Fruit fly (Drosophila melanogaster): ENCODE measurements around the gene CG32751.

The CG32751 gene

dm6 chrX:6219845-6220345 is 21.4 kb upstream of the CG32751 start, which contains the start of gene Efr:
Gene Efr (plus strand): TSS chrX:6219957.
- TF ChIP-seq tj (GFP tag; optimal IDR thresholded peaks at IDR 0.05), result no peak
- TF ChIP-seq CG1620 (GFP tag; optimal IDR thresholded peaks at IDR 0.05), result no peak
- TF ChIP-seq bab1 (GFP tag; optimal IDR thresholded peaks at IDR 0.05), result peak; percentile 70
- peak; percentile 73 for TF ChIP-seq pad (GFP tag; optimal IDR thresholded peaks at IDR 0.05)
- peak; percentile 85 for TF ChIP-seq ovo (GFP tag; optimal IDR thresholded peaks at IDR 0.05)
- TF ChIP-seq cic (GFP tag; optimal IDR thresholded peaks at IDR 0.05), result peak; percentile 64
- peak; percentile 10 for TF ChIP-seq CG14711 (tag; optimal IDR thresholded peaks at IDR 0.05)
- TF ChIP-seq Mnt (GFP tag; optimal IDR thresholded peaks at IDR 0.05), result peak; percentile 76

DNA sequence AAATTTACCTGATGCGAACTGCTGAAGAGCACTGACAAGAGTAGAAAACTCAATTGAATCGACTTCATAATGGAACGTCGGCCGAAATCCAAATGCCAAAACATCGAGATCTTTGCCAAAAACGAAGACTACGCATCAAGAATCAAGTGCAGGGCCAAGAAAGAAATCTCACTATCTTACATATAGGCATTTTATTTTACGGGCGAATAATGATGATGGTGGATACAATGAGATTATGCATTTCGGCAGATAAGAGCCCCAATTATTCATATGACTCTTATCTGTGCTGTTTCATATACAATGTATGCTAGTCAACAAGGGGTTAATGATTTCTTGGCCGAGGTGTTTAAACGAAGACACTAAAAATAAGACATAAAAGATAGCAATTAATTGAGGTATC is 20.8 kb upstream of the CG32751 start, which contains the start of gene Btnd:
Gene Btnd (minus strand): TSS at position 101 of the 400 bp plus-strand sequence.
- no peak for TF ChIP-seq cic (GFP tag; optimal IDR thresholded peaks at IDR 0.05)

DNA sequence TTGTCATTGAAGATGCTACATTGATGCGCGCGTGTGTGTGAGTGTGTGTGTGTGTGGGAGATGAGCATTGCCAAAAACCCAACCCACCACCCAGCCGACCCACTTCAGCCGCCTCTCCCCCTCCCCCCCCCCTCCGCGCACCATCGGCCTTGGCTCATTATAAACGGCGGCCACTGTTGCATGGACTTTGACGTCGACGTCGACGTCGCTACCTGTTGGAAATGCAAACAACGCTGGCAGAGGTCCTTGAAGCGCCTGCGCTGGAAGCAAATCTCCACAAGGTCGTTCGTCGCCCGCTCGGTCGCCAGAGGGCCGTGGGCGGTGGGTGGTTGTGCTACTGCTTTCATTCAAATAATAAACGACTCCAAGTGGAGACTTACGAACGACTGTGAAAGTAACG is 18.2 kb upstream of the CG32751 start:
- TF ChIP-seq Hr96 (GFP tag; optimal IDR thresholded peaks at IDR 0.05) (no peak), CG1620 (GFP tag; optimal IDR thresholded peaks at IDR 0.05) (no peak), cic (GFP tag; optimal IDR thresholded peaks at IDR 0.05) (no peak), ovo (GFP tag; optimal IDR thresholded peaks at IDR 0.05) (no peak), cnc (optimal IDR thresholded peaks at IDR 0.05) (no peak), CG14711 (tag; optimal IDR thresholded peaks at IDR 0.05) (no peak), bab1 (GFP tag; optimal IDR thresholded peaks at IDR 0.05) (no peak), CG11617 (GFP tag; optimal IDR thresholded peaks at IDR 0.05) (no peak), toe (GFP tag; optimal IDR thresholded peaks at IDR 0.05) (no peak), tj (GFP tag; optimal IDR thresholded peaks at IDR 0.05) (no peak), Mnt (GFP tag; optimal IDR thresholded peaks at IDR 0.05) (no peak), Clk (GFP tag; optimal IDR thresholded peaks at IDR 0.05) (no peak), pad (GFP tag; optimal IDR thresholded peaks at IDR 0.05) (no peak), Crg-1 (GFP tag; optimal IDR thresholded peaks at IDR 0.05) (no peak)

dm6 chrX:6205099-6205498 is 6.6 kb upstream of the CG32751 start:
- no peak for TF ChIP-seq CG5204 (GFP tag; optimal IDR thresholded peaks at IDR 0.05)
- TF ChIP-seq bab1 (GFP tag; optimal IDR thresholded peaks at IDR 0.05), result no peak

- TF ChIP-seq kay (GFP tag; ENCODE audit: borderline replicate concordance) (no peak), cnc (optimal IDR thresholded peaks at IDR 0.05) (peak in 1 of 2 experiments; percentile 1)
Observed at dm6 chrX:6202509-6202979, 4.1 kb upstream of the CG32751 start, which contains the start of gene vanin-like. Gene vanin-like (minus strand): TSS chrX:6202559.

dm6 chrX:6201459-6201858 is 3.0 kb upstream of the CG32751 start:
- TF ChIP-seq CG1620 (GFP tag; optimal IDR thresholded peaks at IDR 0.05), result no peak
- TF ChIP-seq kay (GFP tag; ENCODE audit: borderline replicate concordance), result no peak

- TF ChIP-seq CG7101 (tag; optimal IDR thresholded peaks at IDR 0.05), result no peak
- no peak for TF ChIP-seq CG14711 (tag; optimal IDR thresholded peaks at IDR 0.05)
- no peak for TF ChIP-seq Hr96 (GFP tag; optimal IDR thresholded peaks at IDR 0.05)
- TF ChIP-seq CG5204 (GFP tag; optimal IDR thresholded peaks at IDR 0.05), result no peak
- TF ChIP-seq Crg-1 (GFP tag; optimal IDR thresholded peaks at IDR 0.05), result no peak
- TF ChIP-seq toe (GFP tag; optimal IDR thresholded peaks at IDR 0.05), result no peak
- TF ChIP-seq CG11617 (GFP tag; optimal IDR thresholded peaks at IDR 0.05), result no peak
- TF ChIP-seq tj (GFP tag; optimal IDR thresholded peaks at IDR 0.05), result no peak
- no peak for TF ChIP-seq kay (GFP tag; ENCODE audit: borderline replicate concordance)
- no peak for TF ChIP-seq pad (GFP tag; optimal IDR thresholded peaks at IDR 0.05)
- no peak for TF ChIP-seq CG33017 (tag; optimal IDR thresholded peaks at IDR 0.05)
- TF ChIP-seq CG1620 (GFP tag; optimal IDR thresholded peaks at IDR 0.05), result no peak
- no peak for TF ChIP-seq cic (GFP tag; optimal IDR thresholded peaks at IDR 0.05)
- TF ChIP-seq Clk (GFP tag; optimal IDR thresholded peaks at IDR 0.05), result no peak
- no peak for TF ChIP-seq bab1 (GFP tag; optimal IDR thresholded peaks at IDR 0.05)
- no peak for TF ChIP-seq CG12768 (GFP tag; optimal IDR thresholded peaks at IDR 0.05)
- TF ChIP-seq ovo (GFP tag; optimal IDR thresholded peaks at IDR 0.05), result no peak
- TF ChIP-seq Mnt (GFP tag; optimal IDR thresholded peaks at IDR 0.05), result no peak
- no peak for TF ChIP-seq cnc (optimal IDR thresholded peaks at IDR 0.05)
Observed at dm6 chrX:6199791-6200190, 1.3 kb upstream of the CG32751 start, which contains the start of gene CG43090. Gene CG43090 (minus strand): TSS chrX:6199891.

DNA sequence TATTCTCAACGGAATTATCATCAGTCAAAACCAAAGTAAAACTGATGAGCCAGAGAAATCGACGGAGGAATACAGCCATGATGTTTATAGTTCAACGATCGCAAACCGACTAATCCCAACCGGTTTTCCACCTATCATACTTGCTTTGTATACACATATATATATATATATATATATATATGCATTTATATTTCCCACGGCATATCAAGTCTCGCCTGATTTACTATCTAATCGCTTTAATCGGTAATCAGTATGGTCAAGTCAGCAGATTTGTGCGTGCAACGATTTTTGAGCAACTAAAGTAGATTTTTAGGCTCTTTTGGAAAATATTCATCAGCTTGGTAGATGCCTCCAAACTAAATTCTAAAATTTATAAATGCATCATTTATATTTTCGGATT is 2.1 kb downstream of the CG32751 start, which contains the start of gene CG32750:
Gene CG32750 (minus strand): TSS at position 101 of the 400 bp plus-strand sequence.
- no peak for TF ChIP-seq CG11617 (GFP tag; optimal IDR thresholded peaks at IDR 0.05)
- no peak for TF ChIP-seq CG12768 (GFP tag; optimal IDR thresholded peaks at IDR 0.05)
- TF ChIP-seq Crg-1 (GFP tag; optimal IDR thresholded peaks at IDR 0.05), result no peak
- TF ChIP-seq Hr96 (GFP tag; optimal IDR thresholded peaks at IDR 0.05), result no peak
- TF ChIP-seq Clk (GFP tag; optimal IDR thresholded peaks at IDR 0.05), result no peak
- no peak for TF ChIP-seq CG7045 (GFP tag; optimal IDR thresholded peaks at IDR 0.05)
- TF ChIP-seq CG33017 (tag; optimal IDR thresholded peaks at IDR 0.05), result no peak
- TF ChIP-seq tj (GFP tag; optimal IDR thresholded peaks at IDR 0.05), result no peak
- TF ChIP-seq bab1 (GFP tag; optimal IDR thresholded peaks at IDR 0.05), result no peak
- TF ChIP-seq Mnt (GFP tag; optimal IDR thresholded peaks at IDR 0.05), result no peak
- TF ChIP-seq toe (GFP tag; optimal IDR thresholded peaks at IDR 0.05), result no peak
